Fruit fly (Drosophila melanogaster): ENCODE data around the gene CG4080.
A peak's percentile ranks its signal among the peaks of the same experiment; 100 is the strongest.

The CG4080 gene

dm6 chr3L:9446731-9447238 lies 47.8 kb upstream of the CG4080 start, which contains the start of gene CG3529 (continued):
- peak; percentile 21 for TF ChIP-seq Sox102F (GFP tag; optimal IDR thresholded peaks at IDR 0.05)
- TF ChIP-seq gce (GFP tag; IDR thresholded peaks at IDR 0.05), result no peak
- TF ChIP-seq sima (GFP tag; optimal IDR thresholded peaks at IDR 0.05), result no peak
- TF ChIP-seq corto (GFP tag; optimal IDR thresholded peaks at IDR 0.05), result no peak
- no peak for TF ChIP-seq CG14860 (GFP tag; IDR thresholded peaks at IDR 0.05; ENCODE audit: partially characterized antibody)
- no peak for TF ChIP-seq ab (GFP tag; optimal IDR thresholded peaks at IDR 0.05)
- TF ChIP-seq CHES-1-like (GFP tag; optimal IDR thresholded peaks at IDR 0.05), result peak; percentile 61
- TF ChIP-seq jing (GFP tag; optimal IDR thresholded peaks at IDR 0.05), result no peak
- no peak for TF ChIP-seq CG1233 (GFP tag; optimal IDR thresholded peaks at IDR 0.05)
- peak; percentile 10 for TF ChIP-seq CG8944 (GFP tag; optimal IDR thresholded peaks at IDR 0.05)
- TF ChIP-seq Hr51 (GFP tag; optimal IDR thresholded peaks at IDR 0.05), result peak in 1 of 2 experiments; percentile 17
- TF ChIP-seq NC2β (GFP tag; optimal IDR thresholded peaks at IDR 0.05), result peak; percentile 44
- TF ChIP-seq MBD-R2 (GFP tag; IDR thresholded peaks at IDR 0.05), result peak; percentile 53; the same call in 1 of the 2 replicates
- peak; percentile 1 for TF ChIP-seq CG15269 (tag; optimal IDR thresholded peaks at IDR 0.05)
- no peak for TF ChIP-seq mld (GFP tag; IDR thresholded peaks at IDR 0.05; ENCODE audit: partially characterized antibody)
- no peak for TF ChIP-seq rib (GFP tag; IDR thresholded peaks at IDR 0.05)
- peak; percentile 62; the same call in 2 of the 3 replicates for TF ChIP-seq sr (GFP tag; IDR thresholded peaks at IDR 0.05)
- peak in 1 of 2 experiments; percentile 27 for TF ChIP-seq dpn (GFP tag; optimal IDR thresholded peaks at IDR 0.05)
- TF ChIP-seq HLH3B (GFP tag; IDR thresholded peaks at IDR 0.05), result no peak
- no peak for TF ChIP-seq CG30431 (GFP tag; optimal IDR thresholded peaks at IDR 0.05)
- peak; percentile 51 for TF ChIP-seq nom (GFP tag; optimal IDR thresholded peaks at IDR 0.05)
- TF ChIP-seq C15 (GFP tag; IDR thresholded peaks at IDR 0.05), result no peak
- no peak for TF ChIP-seq CG14014 (GFP tag; IDR thresholded peaks at IDR 0.05)
- TF ChIP-seq CG18599 (GFP tag; optimal IDR thresholded peaks at IDR 0.05), result no peak
- no peak for TF ChIP-seq Ptx1 (GFP tag; IDR thresholded peaks at IDR 0.05)
- peak; percentile 47 for TF ChIP-seq CG13424 (tag; optimal IDR thresholded peaks at IDR 0.05)
- peak; percentile 36 for TF ChIP-seq gem (tag; optimal IDR thresholded peaks at IDR 0.05)
- TF ChIP-seq E2f1 (GFP tag; IDR thresholded peaks at IDR 0.05), result no peak
- TF ChIP-seq lilli (GFP tag; optimal IDR thresholded peaks at IDR 0.05), result peak; percentile 21
- TF ChIP-seq kah (GFP tag; optimal IDR thresholded peaks at IDR 0.05), result peak; percentile 44
- peak; percentile 6 for TF ChIP-seq CG17186 (GFP tag; optimal IDR thresholded peaks at IDR 0.05)
- 0 out of 2 replicates have a peak, but pooled peaks have one; percentile 28 for TF ChIP-seq gsb (GFP tag; IDR thresholded peaks at IDR 0.05)
- TF ChIP-seq Gsc (GFP tag; IDR thresholded peaks at IDR 0.05), result no peak
- TF ChIP-seq da (GFP tag; optimal IDR thresholded peaks at IDR 0.05), result peak; percentile 15
- TF ChIP-seq crp (GFP tag; optimal IDR thresholded peaks at IDR 0.05), result peak in 1 of 2 experiments; percentile 2
- peak; percentile 45 for TF ChIP-seq CG11504 (tag; optimal IDR thresholded peaks at IDR 0.05)
- no peak for TF ChIP-seq Ada2b (GFP tag; IDR thresholded peaks at IDR 0.05)
- TF ChIP-seq Nf-YC (tag; optimal IDR thresholded peaks at IDR 0.05), result peak; percentile 31
- no peak for TF ChIP-seq Hey (tag; optimal IDR thresholded peaks at IDR 0.05)
- TF ChIP-seq CG3995 (GFP tag; optimal IDR thresholded peaks at IDR 0.05), result peak; percentile 59
- TF ChIP-seq CG7357 (GFP tag; IDR thresholded peaks at IDR 0.05), result no peak
- TF ChIP-seq scrt (GFP tag; optimal IDR thresholded peaks at IDR 0.05), result peak; percentile 2
- TF ChIP-seq Rfx (GFP tag; IDR thresholded peaks at IDR 0.05), result peak; percentile 61
- no peak for TF ChIP-seq CG12299 (tag; optimal IDR thresholded peaks at IDR 0.05)
- no peak for TF ChIP-seq vfl (GFP tag; optimal IDR thresholded peaks at IDR 0.05)
- no peak for TF ChIP-seq BtbVII (GFP tag; optimal IDR thresholded peaks at IDR 0.05)
- TF ChIP-seq Ets97D (GFP tag; optimal IDR thresholded peaks at IDR 0.05), result peak; percentile 67
- no peak for TF ChIP-seq CG17612 (GFP tag; IDR thresholded peaks at IDR 0.05)
- TF ChIP-seq caup (GFP tag; optimal IDR thresholded peaks at IDR 0.05; ENCODE audit: severe bottlenecking), result peak; percentile 53
- TF ChIP-seq Hr78 (GFP tag; optimal IDR thresholded peaks at IDR 0.05), result no peak

Data from whole organism, embryonic.